Fruit fly (Drosophila melanogaster) whole organism, embryonic: ENCODE data around the gene Adsl.

Experiments used
- Atf-2 ChIP-seq: fragments of 200-800 bp; sonication (Bioruptor generic); optimal IDR thresholded peaks from 2 replicates; lab custom pipeline; 2016; ENCODE audit warnings: missing biosample characterization, missing genetic modification characterization
- CG10267 ChIP-seq: fragments of 200-800 bp; sonication (Bioruptor generic); optimal IDR thresholded peaks from 2 replicates; lab custom pipeline; 2018; ENCODE audit warnings: missing biosample characterization, mild to moderate bottlenecking, missing genetic modification characterization, moderate library complexity
- CG10959 ChIP-seq: fragments of 200-800 bp; sonication (Bioruptor generic); IDR thresholded peaks from 2 replicates; pipeline ENCODE4 v1.3.6; 2022; ENCODE audit warnings: missing biosample characterization, missing genetic modification characterization
- CG1647 ChIP-seq: fragments of 200-800 bp; sonication (Bioruptor generic); optimal IDR thresholded peaks from 3 replicates; lab custom pipeline; 2016; ENCODE audit warnings: missing biosample characterization, missing genetic modification characterization
- CG17568 ChIP-seq: fragments of 200-800 bp; sonication (Bioruptor generic); optimal IDR thresholded peaks from 2 replicates; lab custom pipeline; 2018; ENCODE audit warnings: missing biosample characterization, mild to moderate bottlenecking, missing genetic modification characterization, moderate library complexity
- CG1832 ChIP-seq: fragments of 200-800 bp; sonication (Bioruptor generic); optimal IDR thresholded peaks from 2 replicates; lab custom pipeline; 2017; ENCODE audit warnings: missing biosample characterization, mild to moderate bottlenecking, missing genetic modification characterization, inconsistent platforms
- CG2199 ChIP-seq: fragments of 200-800 bp; sonication (Bioruptor generic); IDR thresholded peaks from 3 replicates; pipeline ENCODE4 v1.3.6; 2022; ENCODE audit warnings: missing biosample characterization, missing genetic modification characterization
- CG4424 ChIP-seq: fragments of 200-800 bp; sonication (Bioruptor generic); optimal IDR thresholded peaks from 3 replicates; lab custom pipeline; 2016; ENCODE audit warnings: missing biosample characterization, missing genetic modification characterization
- CG4730 ChIP-seq: fragments of 200-800 bp; sonication (Bioruptor generic); IDR thresholded peaks from 2 replicates; pipeline ENCODE4 v1.3.6; 2022; ENCODE audit warnings: missing biosample characterization, missing genetic modification characterization
- CG4854 ChIP-seq: fragments of 200-800 bp; sonication (Bioruptor generic); optimal IDR thresholded peaks from 2 replicates; lab custom pipeline; 2016; ENCODE audit warnings: missing biosample characterization, missing genetic modification characterization, inconsistent platforms
- CG6854 ChIP-seq: fragments of 200-800 bp; sonication (Bioruptor generic); optimal IDR thresholded peaks from 3 replicates; lab custom pipeline; 2017; ENCODE audit warnings: missing biosample characterization, mild to moderate bottlenecking, missing genetic modification characterization
- CG7839 ChIP-seq: fragments of 200-800 bp; sonication (Bioruptor generic); optimal IDR thresholded peaks from 3 replicates; lab custom pipeline; 2018; ENCODE audit warnings: missing biosample characterization, mild to moderate bottlenecking, missing genetic modification characterization, moderate library complexity
- CG9437 ChIP-seq: fragments of 200-800 bp; sonication (Bioruptor generic); optimal IDR thresholded peaks from 2 replicates; lab custom pipeline; 2018; ENCODE audit warnings: missing biosample characterization, mild to moderate bottlenecking, missing genetic modification characterization
- CG9727 ChIP-seq: fragments of 200-800 bp; sonication (Bioruptor generic); optimal IDR thresholded peaks from 3 replicates; lab custom pipeline; 2017; ENCODE audit warnings: missing biosample characterization, mild to moderate bottlenecking, missing genetic modification characterization
- Chrac-16 ChIP-seq: fragments of 200-800 bp; sonication (Bioruptor generic); optimal IDR thresholded peaks from 3 replicates; lab custom pipeline; 2016; ENCODE audit warnings: missing biosample characterization, missing genetic modification characterization
- E2f2 ChIP-seq: fragments of 200-800 bp; sonication (Bioruptor generic); IDR thresholded peaks from 2 replicates; pipeline ENCODE4 v1.3.6; 2022; ENCODE audit warnings: missing biosample characterization, missing genetic modification characterization
- Ets65A ChIP-seq: fragments of 200-800 bp; sonication (Bioruptor generic); peaks from one replicate; lab custom pipeline; 2016; ENCODE audit warnings: missing biosample characterization, missing genetic modification characterization
- Fer3 ChIP-seq: fragments of 200-800 bp; sonication (Bioruptor generic); optimal IDR thresholded peaks from 2 replicates; lab custom pipeline; 2018; ENCODE audit warnings: missing biosample characterization, mild to moderate bottlenecking, missing genetic modification characterization, moderate library complexity
- Hey ChIP-seq: fragments of 200-800 bp; sonication (Bioruptor generic); optimal IDR thresholded peaks from 3 replicates; lab custom pipeline; 2018; ENCODE audit warnings: missing biosample characterization, mild to moderate bottlenecking, missing genetic modification characterization
- MTF-1 ChIP-seq: fragments of 200-800 bp; sonication (Bioruptor generic); optimal IDR thresholded peaks from 2 replicates; lab custom pipeline; 2018; ENCODE audit warnings: missing biosample characterization, mild to moderate bottlenecking, missing genetic modification characterization, borderline replicate concordance
- Mad ChIP-seq: fragments of 200-800 bp; sonication (Bioruptor generic); optimal IDR thresholded peaks from 2 replicates; lab custom pipeline; 2016; ENCODE audit warnings: missing biosample characterization, missing genetic modification characterization
- Med ChIP-seq: fragments of 200-800 bp; sonication (Bioruptor generic); peaks from one replicate; lab custom pipeline; 2016; ENCODE audit warnings: missing biosample characterization, missing genetic modification characterization, mild to moderate bottlenecking, inconsistent platforms, moderate library complexity
- Myb ChIP-seq: fragments of 200-800 bp; sonication (Bioruptor generic); optimal IDR thresholded peaks from 2 replicates; lab custom pipeline; 2016; ENCODE audit warnings: missing biosample characterization, missing genetic modification characterization
- NFAT ChIP-seq: fragments of 200-800 bp; sonication (Bioruptor generic); IDR thresholded peaks from 2 replicates; pipeline ENCODE4 v1.3.6; 2022; ENCODE audit warnings: missing biosample characterization, missing genetic modification characterization
- NfI ChIP-seq: fragments of 200-800 bp; sonication (Bioruptor generic); optimal IDR thresholded peaks from 3 replicates; lab custom pipeline; 2018; ENCODE audit warnings: missing biosample characterization, mild to moderate bottlenecking, missing genetic modification characterization, moderate library complexity
- Sox100B ChIP-seq: fragments of 200-800 bp; sonication (Bioruptor generic); optimal IDR thresholded peaks from 3 replicates; lab custom pipeline; 2018; ENCODE audit warnings: missing biosample characterization, mild to moderate bottlenecking, missing genetic modification characterization
- Sox102F ChIP-seq: fragments of 200-800 bp; sonication (Bioruptor generic); optimal IDR thresholded peaks from 2 replicates; lab custom pipeline; 2018; ENCODE audit warnings: missing biosample characterization, mild to moderate bottlenecking, missing genetic modification characterization, moderate library complexity
- Ssrp ChIP-seq: fragments of 200-800 bp; sonication (Bioruptor generic); optimal IDR thresholded peaks from 2 replicates; lab custom pipeline; 2018; ENCODE audit warnings: missing biosample characterization, mild to moderate bottlenecking, missing genetic modification characterization, moderate library complexity
- Trl ChIP-seq, 3 experiments: fragments of >200 bp in 2 of 3; fragments of 200-800 bp in 1 of 3; sonication (Bioruptor generic) in 1 of 3; optimal IDR thresholded peaks; 2 replicates in 1 of 3; 3 replicates in 2 of 3; lab custom pipeline; 2016 to 2017; ENCODE audit warnings: missing biosample characterization in 1 of 3, missing genetic modification characterization in 1 of 3
- Xbp1 ChIP-seq: fragments of 200-800 bp; sonication (Bioruptor generic); optimal IDR thresholded peaks from 3 replicates; lab custom pipeline; 2016; ENCODE audit warnings: missing biosample characterization, mild to moderate bottlenecking, missing genetic modification characterization
- ato ChIP-seq: fragments of 200-800 bp; sonication (Bioruptor generic); IDR thresholded peaks from 2 replicates; pipeline ENCODE4 v1.3.6; 2022; ENCODE audit warnings: missing biosample characterization, missing genetic modification characterization; ENCODE audit not compliant: partially characterized antibody
- bowl ChIP-seq: fragments of 200-800 bp; sonication (Bioruptor generic); IDR thresholded peaks from 2 replicates; pipeline ENCODE4 v1.3.6; 2022; ENCODE audit warnings: missing biosample characterization, missing genetic modification characterization
- chif ChIP-seq, 2 experiments: fragments of 200-800 bp; sonication (Bioruptor generic); optimal IDR thresholded peaks; 3 replicates each; lab custom pipeline; 2016; ENCODE audit warnings: missing biosample characterization in 2 of 2, missing genetic modification characterization in 2 of 2
- fd3F ChIP-seq: fragments of 200-800 bp; sonication (Bioruptor generic); optimal IDR thresholded peaks from 2 replicates; lab custom pipeline; 2018; ENCODE audit warnings: missing biosample characterization, mild to moderate bottlenecking, missing genetic modification characterization, moderate library complexity
- gsb-n ChIP-seq: fragments of 200-800 bp; sonication (Bioruptor generic); optimal IDR thresholded peaks from 3 replicates; lab custom pipeline; 2018; ENCODE audit warnings: missing biosample characterization, mild to moderate bottlenecking, missing genetic modification characterization
- hkb ChIP-seq, 2 experiments: fragments of 200-800 bp in 1 of 2; fragments of >200 bp in 1 of 2; sonication (Bioruptor generic) in 1 of 2; IDR thresholded peaks in 1 of 2; optimal IDR thresholded peaks in 1 of 2; 2 replicates each; pipeline versions ENCODE4 v1.3.6 to Lab custom; 2017 to 2022; ENCODE audit warnings: missing biosample characterization in 1 of 2, missing genetic modification characterization in 1 of 2
- jigr1 ChIP-seq: fragments of 200-800 bp; sonication (Bioruptor generic); IDR thresholded peaks from 3 replicates; pipeline ENCODE4 v1.3.6; 2022; ENCODE audit warnings: missing biosample characterization, missing genetic modification characterization
- kah ChIP-seq: fragments of 200-800 bp; sonication (Bioruptor generic); optimal IDR thresholded peaks from 2 replicates; lab custom pipeline; 2018; ENCODE audit warnings: missing biosample characterization, mild to moderate bottlenecking, missing genetic modification characterization
- lola ChIP-seq, 3 experiments: fragments of >200 bp in 2 of 3; fragments of 200-800 bp in 1 of 3; sonication (Bioruptor generic) in 1 of 3; optimal IDR thresholded peaks; 2 replicates each; lab custom pipeline; 2017 to 2019; ENCODE audit warnings: missing biosample characterization in 3 of 3, missing genetic modification characterization in 3 of 3, mild to moderate bottlenecking in 1 of 3, moderate library complexity in 1 of 3
- nau ChIP-seq: fragments of 200-800 bp; sonication (Bioruptor generic); optimal IDR thresholded peaks from 3 replicates; lab custom pipeline; 2017; ENCODE audit warnings: missing biosample characterization, mild to moderate bottlenecking, missing genetic modification characterization, missing genetic modification reagents
- nerfin-1 ChIP-seq: fragments of 200-800 bp; sonication (Bioruptor generic); optimal IDR thresholded peaks from 3 replicates; lab custom pipeline; 2019; ENCODE audit warnings: missing biosample characterization, mild to moderate bottlenecking, missing genetic modification characterization, moderate library complexity
- otp ChIP-seq: fragments of 200-800 bp; sonication (Bioruptor generic); IDR thresholded peaks from 3 replicates; pipeline ENCODE4, ENCODE4 v1.3.6; 2022; ENCODE audit warnings: missing biosample characterization, missing genetic modification characterization
- salm ChIP-seq: fragments of 200-800 bp; sonication (Bioruptor generic); optimal IDR thresholded peaks from 2 replicates; lab custom pipeline; 2018; ENCODE audit warnings: missing biosample characterization, mild to moderate bottlenecking, missing genetic modification characterization
- slou ChIP-seq: fragments of 200-800 bp; sonication (Bioruptor generic); optimal IDR thresholded peaks from 3 replicates; lab custom pipeline; 2016; ENCODE audit warnings: missing biosample characterization, missing genetic modification characterization
- tll ChIP-seq, 2 experiments: fragments of 200-800 bp in 1 of 2; fragments of >200 bp in 1 of 2; sonication (Bioruptor generic) in 1 of 2; optimal IDR thresholded peaks; 2 replicates each; lab custom pipeline; 2017 to 2019; ENCODE audit warnings: missing biosample characterization in 2 of 2, missing genetic modification characterization in 2 of 2, mild to moderate bottlenecking in 1 of 2, moderate library complexity in 1 of 2
- z ChIP-seq: fragments of 200-800 bp; sonication (Bioruptor generic); IDR thresholded peaks from 3 replicates; pipeline ENCODE4 v1.3.6; 2022; ENCODE audit warnings: missing biosample characterization, missing genetic modification characterization
- zen ChIP-seq: fragments of 200-800 bp; sonication (Bioruptor generic); optimal IDR thresholded peaks from 3 replicates; lab custom pipeline; 2018; ENCODE audit warnings: missing biosample characterization, mild to moderate bottlenecking, missing genetic modification characterization, moderate library complexity

Gene Adsl

dm6 chr3R:16996059-16996959 is 24.6 kb downstream of the Adsl start, which contains the start of the genes EMC2A and CG3534 (continued):
- TF ChIP-seq CG1647 = no peak
- no peak for TF ChIP-seq NFAT (GFP tag; lab: Robert Waterston, UW)
- no peak for TF ChIP-seq Sox100B
- peak in 1 of 2 experiments; percentile 8 for TF ChIP-seq Trl (optimal IDR thresholded peaks at IDR 0.05; lab: Kevin White, UChicago)
- no peak for TF ChIP-seq Trl (GFP tag; optimal IDR thresholded peaks at IDR 0.05; lab: Kevin White, UChicago)
- no peak for TF ChIP-seq salm
- no peak for TF ChIP-seq Ets65A (GFP tag; lab: Kevin White, UChicago)
- no peak for TF ChIP-seq CG4854 (GFP tag; lab: Kevin White, UChicago)
- no peak for TF ChIP-seq CG6854 (GFP tag; lab: Kevin White, UChicago)
- TF ChIP-seq CG2199 (GFP tag; lab: Robert Waterston, UW) = no peak
- peak; percentile 43 for TF ChIP-seq CG10267 (tag; lab: Kevin White, UChicago)
- TF ChIP-seq NfI = no peak
- no peak for TF ChIP-seq Med (GFP tag; lab: Kevin White, UChicago)
- no peak for TF ChIP-seq Fer3 (tag; lab: Kevin White, UChicago)
- TF ChIP-seq kah = no peak
- no peak for TF ChIP-seq Mad (GFP tag; lab: Kevin White, UChicago)
- TF ChIP-seq Chrac-16 (GFP tag; lab: Kevin White, UChicago) = no peak
- peak in 1 of 2 experiments; percentile 34 for TF ChIP-seq tll (GFP tag; optimal IDR thresholded peaks at IDR 0.05; lab: Kevin White, UChicago)
- no peak for TF ChIP-seq Xbp1
- no peak for TF ChIP-seq E2f2 (GFP tag; lab: Robert Waterston, UW)
- no peak for TF ChIP-seq Ssrp (tag; lab: Kevin White, UChicago)
- no peak; the same call in 1 of the 2 replicates for TF ChIP-seq CG4730
- TF ChIP-seq CG9727 (GFP tag; lab: Kevin White, UChicago) = no peak
- no peak for TF ChIP-seq gsb-n
- TF ChIP-seq CG9437 (GFP tag; lab: Kevin White, UChicago) = no peak
- no peak for TF ChIP-seq nerfin-1 (tag; lab: Kevin White, UChicago)
- no peak for TF ChIP-seq CG10959
- TF ChIP-seq MTF-1 (GFP tag; lab: Kevin White, UChicago) = no peak
- TF ChIP-seq lola (GFP tag; optimal IDR thresholded peaks at IDR 0.05; lab: Kevin White, UChicago) = no peak
- TF ChIP-seq zen (tag; lab: Kevin White, UChicago) = no peak
- no peak for TF ChIP-seq nau (GFP tag; lab: Kevin White, UChicago)
- no peak for TF ChIP-seq Hey (tag; lab: Kevin White, UChicago)
- no peak for TF ChIP-seq slou (GFP tag; lab: Kevin White, UChicago)
- no peak for TF ChIP-seq fd3F (GFP tag; lab: Kevin White, UChicago)
- no peak for TF ChIP-seq jigr1
- no peak for TF ChIP-seq CG1832
- TF ChIP-seq Atf-2 (GFP tag; lab: Kevin White, UChicago) = no peak
- TF ChIP-seq CG7839 (tag; lab: Kevin White, UChicago) = peak; percentile 54
- no peak for TF ChIP-seq hkb (optimal IDR thresholded peaks at IDR 0.05; lab: Kevin White, UChicago)
- peak; percentile 4 for TF ChIP-seq hkb (GFP tag; IDR thresholded peaks at IDR 0.05; lab: Robert Waterston, UW)
- no peak for TF ChIP-seq ato (GFP tag; lab: Robert Waterston, UW)
- no peak for TF ChIP-seq bowl (GFP tag; lab: Robert Waterston, UW)
- TF ChIP-seq otp = no peak
- no peak for TF ChIP-seq Sox102F
- no peak for TF ChIP-seq z (GFP tag; lab: Robert Waterston, UW)
- TF ChIP-seq CG17568 = no peak
- peak; percentile 3 for TF ChIP-seq CG4424 (GFP tag; lab: Kevin White, UChicago)
- TF ChIP-seq chif (GFP tag; optimal IDR thresholded peaks at IDR 0.05; lab: Kevin White, UChicago) = no peak
- peak; percentile 37 for TF ChIP-seq Myb
